Worm (Caenorhabditis elegans) whole organism, L3 larva: Measurements from ENCODE around the gene C15H11.11.

Experiments
- R02D3.7 ChIP-seq: fragments of 150-350 bp; optimal IDR thresholded peaks from 2 replicates; lab custom pipeline; 2014; ENCODE audit warnings: missing biosample characterization, missing genetic modification characterization
- aly-2 ChIP-seq: fragments of 150-350 bp; optimal IDR thresholded peaks from 2 replicates; lab custom pipeline; 2014; ENCODE audit warnings: missing biosample characterization, missing genetic modification characterization
- ama-1 ChIP-seq: fragments of 150-350 bp; optimal IDR thresholded peaks from 2 replicates; lab custom pipeline; 2018
- ceh-16 ChIP-seq: sonication (generic microtip); optimal IDR thresholded peaks from 2 replicates; lab custom pipeline; 2017; ENCODE audit warnings: missing biosample characterization, missing genetic modification characterization
- ceh-28 ChIP-seq: fragments of 150-350 bp; optimal IDR thresholded peaks from 2 replicates; lab custom pipeline; 2014; ENCODE audit warnings: missing biosample characterization, missing genetic modification reagents, missing genetic modification characterization
- daf-12 ChIP-seq: fragments of 150-350 bp; optimal IDR thresholded peaks from 2 replicates; lab custom pipeline; 2014; ENCODE audit warnings: missing biosample characterization, missing genetic modification reagents, missing genetic modification characterization
- egl-5 ChIP-seq: fragments of 150-350 bp; optimal IDR thresholded peaks from 2 replicates; lab custom pipeline; 2017; ENCODE audit warnings: missing biosample characterization, missing genetic modification reagents, missing genetic modification characterization, inconsistent platforms
- elt-2 ChIP-seq: sonication (generic microtip); optimal IDR thresholded peaks from 2 replicates; lab custom pipeline; 2016; ENCODE audit warnings: missing genetic modification reagents, mild to moderate bottlenecking, missing genetic modification characterization, missing compliant biosample characterization
- elt-3 ChIP-seq, 3 experiments: fragments of 150-350 bp in 1 of 3; sonication (generic microtip) in 2 of 3; optimal IDR thresholded peaks; 2 replicates in 2 of 3; 4 replicates in 1 of 3; lab custom pipeline; 2014 to 2017; ENCODE audit warnings: missing biosample characterization in 3 of 3, missing genetic modification characterization in 3 of 3
- eor-1 ChIP-seq, 2 experiments: fragments of 150-350 bp; optimal IDR thresholded peaks; 2 replicates each; lab custom pipeline; 2014 to 2018; ENCODE audit warnings: missing biosample characterization in 2 of 2, missing genetic modification characterization in 2 of 2
- fkh-10 ChIP-seq: sonication (generic microtip); optimal IDR thresholded peaks from 2 replicates; lab custom pipeline; 2017; ENCODE audit warnings: missing biosample characterization, missing genetic modification reagents, missing genetic modification characterization
- fkh-2 ChIP-seq: fragments of 150-350 bp; optimal IDR thresholded peaks from 2 replicates; lab custom pipeline; 2014; ENCODE audit warnings: missing biosample characterization, missing genetic modification reagents, missing genetic modification characterization
- hmg-11 ChIP-seq: sonication (generic microtip); optimal IDR thresholded peaks from 2 replicates; lab custom pipeline; 2016; ENCODE audit warnings: missing genetic modification characterization, missing compliant biosample characterization
- jun-1 ChIP-seq: fragments of 150-350 bp; optimal IDR thresholded peaks from 2 replicates; lab custom pipeline; 2014; ENCODE audit warnings: missing biosample characterization, missing genetic modification reagents, missing genetic modification characterization
- lin-15B ChIP-seq: fragments of 150-350 bp; optimal IDR thresholded peaks from 2 replicates; lab custom pipeline; 2014; ENCODE audit warnings: missing biosample characterization, missing genetic modification characterization
- lin-39 ChIP-seq: fragments of 150-350 bp; optimal IDR thresholded peaks from 2 replicates; lab custom pipeline; 2018; ENCODE audit warnings: missing biosample characterization, missing genetic modification reagents, missing genetic modification characterization
- lsy-12 ChIP-seq: sonication (generic microtip); optimal IDR thresholded peaks from 2 replicates; lab custom pipeline; 2016; ENCODE audit warnings: mild to moderate bottlenecking, missing genetic modification characterization, missing compliant biosample characterization
- mdl-1 ChIP-seq: fragments of 150-350 bp; optimal IDR thresholded peaks from 2 replicates; lab custom pipeline; 2014; ENCODE audit warnings: missing biosample characterization, missing genetic modification characterization
- nfya-1 ChIP-seq: sonication (generic microtip); optimal IDR thresholded peaks from 2 replicates; lab custom pipeline; 2017; ENCODE audit warnings: missing genetic modification characterization, mild to moderate bottlenecking, missing compliant biosample characterization, antibody characterized with exemption, moderate library complexity; ENCODE audit not compliant: insufficient read depth
- nhr-11 ChIP-seq: fragments of 150-350 bp; optimal IDR thresholded peaks from 2 replicates; lab custom pipeline; 2014; ENCODE audit warnings: missing biosample characterization, missing genetic modification characterization
- nhr-23 ChIP-seq: fragments of 150-350 bp; optimal IDR thresholded peaks from 2 replicates; lab custom pipeline; 2014; ENCODE audit warnings: missing biosample characterization, missing genetic modification reagents, missing genetic modification characterization
- nhr-237 ChIP-seq: fragments of 150-350 bp; optimal IDR thresholded peaks from 2 replicates; lab custom pipeline; 2014; ENCODE audit warnings: missing biosample characterization, missing genetic modification characterization
- nhr-25 ChIP-seq: sonication (generic microtip); optimal IDR thresholded peaks from 2 replicates; lab custom pipeline; 2017; ENCODE audit warnings: missing biosample characterization, missing genetic modification characterization
- nhr-28 ChIP-seq: fragments of 150-350 bp; optimal IDR thresholded peaks from 2 replicates; lab custom pipeline; 2014; ENCODE audit warnings: missing biosample characterization, missing genetic modification characterization
- nhr-43 ChIP-seq: sonication (generic microtip); optimal IDR thresholded peaks from 2 replicates; lab custom pipeline; 2016; ENCODE audit warnings: mild to moderate bottlenecking, missing genetic modification characterization, missing compliant biosample characterization; ENCODE audit not compliant: poor library complexity, severe bottlenecking
- nhr-76 ChIP-seq: fragments of 150-350 bp; sonication (generic microtip); optimal IDR thresholded peaks from 5 replicates; lab custom pipeline; 2014; ENCODE audit warnings: missing biosample characterization, missing genetic modification characterization
- nhr-77 ChIP-seq: fragments of 150-350 bp; optimal IDR thresholded peaks from 2 replicates; lab custom pipeline; 2014; ENCODE audit warnings: missing biosample characterization, missing genetic modification characterization
- pha-4 ChIP-seq: fragments of 150-350 bp; optimal IDR thresholded peaks from 2 replicates; lab custom pipeline; 2014; ENCODE audit warnings: missing biosample characterization, missing genetic modification reagents, missing genetic modification characterization
- pqm-1 ChIP-seq: fragments of 150-350 bp; optimal IDR thresholded peaks from 2 replicates; lab custom pipeline; 2017; ENCODE audit warnings: missing biosample characterization, missing genetic modification characterization, inconsistent platforms
- sea-2 ChIP-seq: fragments of 150-350 bp; sonication (generic microtip); optimal IDR thresholded peaks from 4 replicates; lab custom pipeline; 2014; ENCODE audit warnings: missing biosample characterization, missing genetic modification reagents, missing genetic modification characterization
- skn-1 ChIP-seq: fragments of 150-350 bp; optimal IDR thresholded peaks from 2 replicates; lab custom pipeline; 2014; ENCODE audit warnings: missing biosample characterization, missing genetic modification characterization
- snpc-4 ChIP-seq: fragments of 150-350 bp; optimal IDR thresholded peaks from 2 replicates; lab custom pipeline; 2014; ENCODE audit warnings: missing biosample characterization, missing genetic modification characterization
- tbx-2 ChIP-seq: sonication (generic microtip); optimal IDR thresholded peaks from 2 replicates; lab custom pipeline; 2016; ENCODE audit warnings: mild to moderate bottlenecking, missing genetic modification characterization, missing compliant biosample characterization
- unc-39 ChIP-seq: sonication (generic microtip); optimal IDR thresholded peaks from 4 replicates; lab custom pipeline; 2017; ENCODE audit warnings: missing biosample characterization, missing genetic modification characterization
- unc-62 ChIP-seq: fragments of 150-350 bp; sonication (generic microtip); optimal IDR thresholded peaks from 4 replicates; lab custom pipeline; 2014; ENCODE audit warnings: missing biosample characterization, missing genetic modification reagents, missing genetic modification characterization
- zag-1 ChIP-seq: fragments of 150-350 bp; optimal IDR thresholded peaks from 2 replicates; lab custom pipeline; 2014; ENCODE audit warnings: missing biosample characterization, missing genetic modification characterization
- ztf-11 ChIP-seq: fragments of 150-350 bp; optimal IDR thresholded peaks from 2 replicates; lab custom pipeline; 2014; ENCODE audit warnings: missing biosample characterization, missing genetic modification characterization
- ztf-4 ChIP-seq: fragments of 150-350 bp; optimal IDR thresholded peaks from 2 replicates; lab custom pipeline; 2014; ENCODE audit warnings: missing biosample characterization, missing genetic modification characterization

The C15H11.11 gene

ce11 chrV:14439236-14439635 lies 23.9 kb downstream of the C15H11.11 start:
- TF ChIP-seq lin-39 (tag; lab: Kevin White, UChicago): no peak
- peak; percentile 31 for TF ChIP-seq nhr-25
- TF ChIP-seq nhr-76 (tag; lab: Kevin White, UChicago): no peak
- TF ChIP-seq, all 47 proteins: peak for 1

DNA sequence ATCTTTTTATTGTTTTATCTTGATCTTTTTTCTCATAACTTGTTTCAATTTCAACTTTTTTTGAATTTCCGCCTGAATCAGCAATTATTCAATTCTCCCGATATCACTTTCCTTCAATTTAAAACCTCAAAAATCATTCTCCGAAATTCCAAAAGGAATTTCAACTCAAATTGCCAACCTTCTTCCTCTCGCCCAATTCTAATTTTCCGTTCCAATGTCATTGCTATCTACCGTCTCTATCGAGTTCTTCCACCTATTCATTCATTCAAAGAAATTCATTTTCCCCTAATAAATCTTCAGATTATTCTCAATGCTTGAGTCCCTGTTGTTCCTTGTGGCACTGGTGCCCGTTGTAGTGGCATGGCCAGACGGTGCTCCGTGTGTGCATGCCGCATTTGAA lies 25.5 kb downstream of the C15H11.11 start, which contains the start of gene F23B12.4:
Gene F23B12.4 (plus strand): TSS at position 301 of the 400 bp plus-strand sequence.
- no peak for TF ChIP-seq pha-4 (tag; lab: Kevin White, UChicago)
- TF ChIP-seq, all 47 proteins: peak for 0

- TF ChIP-seq nhr-76 (tag; lab: Kevin White, UChicago) (no peak), zag-1 (tag; lab: Kevin White, UChicago) (no peak), fkh-10 (GFP tag; lab: Kevin White, UChicago) (no peak), unc-62 (no peak), nhr-11 (tag; lab: Kevin White, UChicago) (no peak)
- TF ChIP-seq, all 47 proteins: peak for 0
Measured at ce11 chrV:14446453-14446852, 31.2 kb downstream of the C15H11.11 start.

DNA sequence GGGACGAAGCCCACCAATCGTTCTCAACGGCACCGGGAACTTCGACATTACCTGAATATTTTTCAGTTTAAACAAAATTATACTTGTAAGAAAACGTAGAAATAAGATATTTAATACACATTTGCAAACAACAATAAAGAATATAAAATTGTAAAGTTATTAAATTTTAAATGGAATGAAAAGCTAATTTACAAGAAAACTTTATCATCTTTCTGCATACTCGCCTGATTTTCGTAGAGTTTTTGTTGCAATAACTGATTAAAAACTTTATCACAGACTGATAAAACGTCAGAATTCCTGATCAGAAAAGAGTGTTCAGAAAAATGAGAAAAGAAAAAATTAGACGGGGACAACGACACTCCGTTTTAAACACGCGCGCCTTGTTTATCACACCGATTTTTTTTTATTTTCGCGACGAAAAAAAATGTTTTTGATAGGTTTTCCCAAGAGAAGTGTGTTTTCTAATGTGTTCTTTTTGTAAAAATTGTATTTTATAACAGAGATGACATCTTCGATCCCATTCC lies 32.0 kb downstream of the C15H11.11 start, which contains the start of the genes dlat-1 and fntb-1:
Gene dlat-1 (minus strand): TSS at position 51 of the 524 bp plus-strand sequence.
Gene fntb-1 (plus strand): TSS at position 412 of the 524 bp plus-strand sequence.
- TF ChIP-seq lsy-12 (tag; lab: Kevin White, UChicago) (no peak), egl-5 (no peak), ceh-16 (tag; lab: Kevin White, UChicago) (no peak), tbx-2 (tag; lab: Kevin White, UChicago) (no peak), lin-15B (tag; lab: Kevin White, UChicago) (peak; percentile 36), pqm-1 (peak; percentile 78), elt-2 (peak; percentile 86), hmg-11 (tag; lab: Kevin White, UChicago) (peak; percentile 59), R02D3.7 (tag; lab: Kevin White, UChicago) (no peak), unc-39 (tag; lab: Kevin White, UChicago) (no peak), ceh-28 (tag; lab: Kevin White, UChicago) (no peak), nhr-77 (tag; lab: Kevin White, UChicago) (no peak), pha-4 (tag; lab: Kevin White, UChicago) (no peak), nhr-237 (tag; lab: Kevin White, UChicago) (no peak)

DNA sequence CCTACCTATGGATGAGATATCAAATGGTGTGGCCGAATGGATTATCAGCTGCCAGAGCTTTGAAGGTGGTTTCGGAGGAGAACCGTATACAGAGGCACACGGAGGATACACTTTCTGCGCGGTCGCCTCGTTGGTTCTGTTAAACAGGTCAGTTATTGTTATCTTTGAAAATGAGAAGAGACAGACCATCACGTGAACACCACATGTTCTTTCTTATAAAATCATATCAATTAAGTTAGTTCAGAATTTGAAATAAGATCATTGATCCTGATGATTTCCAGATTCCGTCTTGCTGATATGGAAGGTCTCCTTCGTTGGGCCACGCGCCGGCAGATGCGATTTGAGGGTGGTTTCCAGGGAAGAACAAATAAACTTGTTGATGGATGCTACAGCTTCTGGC lies 33.4 kb downstream of the C15H11.11 start:
- TF ChIP-seq ama-1: no peak
- TF ChIP-seq skn-1 (tag; lab: Kevin White, UChicago): no peak
- no peak for TF ChIP-seq egl-5
- no peak for TF ChIP-seq nhr-28 (tag; lab: Kevin White, UChicago)
- TF ChIP-seq fkh-2: no peak
- no peak for TF ChIP-seq ztf-4 (tag; lab: Kevin White, UChicago)
- no peak for TF ChIP-seq ztf-11 (tag; lab: Kevin White, UChicago)
- TF ChIP-seq jun-1 (tag; lab: Kevin White, UChicago): no peak
- no peak for TF ChIP-seq eor-1 (tag; optimal IDR thresholded peaks at IDR 0.05; lab: Kevin White, UChicago)
- TF ChIP-seq elt-2: no peak
- no peak for TF ChIP-seq unc-39 (tag; lab: Kevin White, UChicago)
- no peak for TF ChIP-seq nhr-23 (tag; lab: Kevin White, UChicago)
- TF ChIP-seq nhr-25: no peak
- no peak for TF ChIP-seq hmg-11 (tag; lab: Kevin White, UChicago)
- TF ChIP-seq nhr-43 (tag; lab: Kevin White, UChicago): no peak
- no peak for TF ChIP-seq nfya-1 (tag; lab: Kevin White, UChicago)
- no peak for TF ChIP-seq mdl-1
- TF ChIP-seq nhr-77 (tag; lab: Kevin White, UChicago): no peak

DNA sequence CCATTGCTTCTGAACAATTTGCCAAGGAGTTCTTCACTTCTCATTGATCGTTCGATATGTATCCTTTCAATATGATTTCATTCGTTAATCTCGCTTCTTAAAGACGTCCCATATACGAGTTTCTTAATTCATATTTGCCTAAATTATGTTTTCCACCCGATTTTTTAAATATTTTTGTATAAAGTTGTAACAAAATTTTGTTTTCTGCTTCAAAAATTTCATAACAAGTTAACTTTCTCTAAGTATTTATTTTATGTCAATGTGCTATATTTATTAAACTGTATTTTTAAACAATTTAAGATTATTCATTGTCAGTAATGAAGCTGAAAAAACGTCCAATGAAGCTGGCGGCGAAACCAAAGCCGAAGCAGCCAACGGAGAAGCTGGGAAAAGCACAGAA lies 34.1 kb downstream of the C15H11.11 start, which contains the start of gene F23B12.7:
Gene F23B12.7 (plus strand): TSS at position 301 of the 400 bp plus-strand sequence.
- TF ChIP-seq sea-2 (GFP tag; lab: Kevin White, UChicago) (no peak), ceh-16 (tag; lab: Kevin White, UChicago) (no peak), lin-15B (tag; lab: Kevin White, UChicago) (no peak), pha-4 (tag; lab: Kevin White, UChicago) (no peak), fkh-2 (no peak), nfya-1 (tag; lab: Kevin White, UChicago) (no peak), R02D3.7 (tag; lab: Kevin White, UChicago) (no peak), egl-5 (no peak), nhr-43 (tag; lab: Kevin White, UChicago) (no peak), elt-2 (no peak), aly-2 (no peak), daf-12 (tag; lab: Kevin White, UChicago) (no peak), ama-1 (no peak), snpc-4 (no peak), ztf-11 (tag; lab: Kevin White, UChicago) (no peak), tbx-2 (tag; lab: Kevin White, UChicago) (no peak), zag-1 (tag; lab: Kevin White, UChicago) (no peak), nhr-237 (tag; lab: Kevin White, UChicago) (no peak), elt-3 (tag; optimal IDR thresholded peaks at IDR 0.05; lab: Kevin White, UChicago) (no peak)
